Worm (Caenorhabditis elegans): ENCODE measurements around the gene fbxa-82.
A peak's percentile ranks its signal among the peaks of the same experiment; 100 is the strongest.

Gene fbxa-82

DNA sequence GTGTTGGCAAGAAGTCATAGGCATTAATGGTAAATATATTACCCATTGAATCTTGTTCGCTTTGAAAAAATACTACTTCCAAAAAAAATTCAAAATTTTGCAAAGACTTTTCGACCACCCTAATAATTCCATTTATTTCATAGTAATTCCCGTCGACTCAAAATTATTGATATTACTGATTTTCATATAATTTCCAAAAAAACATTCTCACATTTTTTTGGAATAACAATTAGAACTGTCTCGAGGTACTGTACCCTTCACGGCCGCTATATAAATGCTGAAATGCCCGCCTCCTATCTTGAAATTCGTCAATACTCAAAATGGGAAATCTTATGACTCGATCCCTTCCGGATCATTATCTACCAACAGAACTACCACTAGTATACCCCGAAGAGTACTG, 28.8 kb downstream of the fbxa-82 start, which contains the start of gene F14H8.4:
F14H8.4 (plus strand) TSS at position 301 of the 400 bp plus-strand sequence.
- TF ChIP-seq F10B5.3 (tag; optimal IDR thresholded peaks at IDR 0.05) (no peak), lin-38 (GFP tag; IDR thresholded peaks at IDR 0.05) (no peak), daf-12 (tag; optimal IDR thresholded peaks at IDR 0.05) (no peak), spr-3 (GFP tag; optimal IDR thresholded peaks at IDR 0.05) (no peak), ctbp-1 (GFP tag; IDR thresholded peaks at IDR 0.05) (no peak), ztf-11 (tag; optimal IDR thresholded peaks at IDR 0.05) (no peak), zfp-3 (GFP tag; conservative IDR thresholded peaks at IDR 0.05) (no peak), lin-13 (GFP tag; optimal IDR thresholded peaks at IDR 0.05) (no peak), aha-1 (tag) (no peak), lin-39 (tag; optimal IDR thresholded peaks at IDR 0.05) (no peak), dmd-9 (GFP tag; IDR thresholded peaks at IDR 0.05) (no peak), zag-1 (tag; optimal IDR thresholded peaks at IDR 0.05) (no peak), nhr-41 (GFP tag; IDR thresholded peaks at IDR 0.05) (no peak), lsy-2 (tag; optimal IDR thresholded peaks at IDR 0.05) (no peak)

DNA sequence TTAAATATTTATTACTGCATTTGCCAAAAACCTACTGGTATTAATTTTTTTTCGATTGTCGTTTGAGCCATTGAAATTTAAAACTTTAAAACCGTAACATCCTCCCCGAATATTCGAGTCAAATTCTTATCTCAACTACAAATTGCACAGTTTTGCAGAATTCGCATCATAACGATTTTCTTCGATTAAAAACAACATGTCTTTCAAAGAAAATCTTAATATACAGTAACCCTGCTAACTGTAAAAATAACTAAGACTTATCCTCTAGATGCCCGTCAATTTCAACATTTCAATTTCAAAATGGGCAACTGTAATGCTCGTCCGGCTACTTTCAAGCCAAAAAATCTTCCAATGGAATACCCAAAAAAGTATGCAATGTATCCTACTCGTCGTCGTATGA, 31.6 kb downstream of the fbxa-82 start, which contains the start of gene F14H8.5:
F14H8.5 (plus strand) TSS at position 301 of the 400 bp plus-strand sequence.
- TF ChIP-seq R02D3.7 (tag; optimal IDR thresholded peaks at IDR 0.05) (no peak), hlh-30 (tag; optimal IDR thresholded peaks at IDR 0.05; ENCODE audit: insufficient read depth) (no peak), attf-4 (tag; optimal IDR thresholded peaks at IDR 0.05) (no peak), dmd-9 (GFP tag; IDR thresholded peaks at IDR 0.05) (no peak), vab-7 (GFP tag; IDR thresholded peaks at IDR 0.05) (no peak), ceh-82 (tag; optimal IDR thresholded peaks at IDR 0.05) (no peak)

DNA sequence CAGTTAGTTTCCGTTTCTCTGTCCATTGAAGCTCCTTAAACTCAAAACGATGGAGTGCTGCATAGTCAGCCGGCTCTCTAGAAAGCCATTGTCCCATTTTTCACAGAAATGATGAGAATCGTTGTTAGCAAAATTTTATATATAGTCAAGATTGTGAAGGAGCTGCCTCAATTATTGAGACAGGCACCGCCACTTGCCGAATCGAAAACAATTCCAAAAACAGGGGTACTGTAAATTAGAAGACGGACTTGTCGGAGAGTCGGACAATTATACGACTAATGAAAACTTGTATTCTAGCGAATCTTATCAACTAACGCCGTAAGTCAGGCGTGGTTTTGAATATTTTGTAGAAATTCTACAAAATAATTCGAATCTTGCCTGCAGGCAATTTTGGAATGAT, 32.1 kb downstream of the fbxa-82 start, which contains the start of gene F14H8.2:
F14H8.2 (minus strand) TSS at position 101 of the 400 bp plus-strand sequence.
- TF ChIP-seq ztf-11 (tag; optimal IDR thresholded peaks at IDR 0.05) (no peak), lin-13 (GFP tag; optimal IDR thresholded peaks at IDR 0.05) (no peak)

ce11 chrV:15016795-15017429, 35.4 kb downstream of the fbxa-82 start:
- TF ChIP-seq snpc-1.2 (GFP tag; IDR thresholded peaks at IDR 0.05) = no peak
- TF ChIP-seq zag-1 (tag; optimal IDR thresholded peaks at IDR 0.05) = no peak
- peak; percentile 1 for TF ChIP-seq mxl-3 (GFP tag; optimal IDR thresholded peaks at IDR 0.05)
- TF ChIP-seq mdl-1 (tag; optimal IDR thresholded peaks at IDR 0.05) = peak in 1 of 2 experiments; percentile 1
- TF ChIP-seq nhr-6 (tag; optimal IDR thresholded peaks at IDR 0.05) = peak; percentile 33

ce11 chrV:15015799-15016198, 36.5 kb downstream of the fbxa-82 start:
- TF ChIP-seq hif-1 (tag; optimal IDR thresholded peaks at IDR 0.05) = peak in 1 of 2 experiments; percentile 25
- TF ChIP-seq aha-1 (tag) = peak; percentile 83
- no peak for TF ChIP-seq spr-1 (tag; optimal IDR thresholded peaks at IDR 0.05)

- no peak for TF ChIP-seq fkh-10 (GFP tag; optimal IDR thresholded peaks at IDR 0.05)
- TF ChIP-seq mep-1 (tag; optimal IDR thresholded peaks at IDR 0.05) = no peak
- no peak for TF ChIP-seq nhr-6 (tag; optimal IDR thresholded peaks at IDR 0.05)
- no peak for TF ChIP-seq madf-5 (GFP tag; IDR thresholded peaks at IDR 0.05)
- TF ChIP-seq fos-1 (tag; optimal IDR thresholded peaks at IDR 0.05) = no peak
- TF ChIP-seq daf-16 (GFP tag; optimal IDR thresholded peaks at IDR 0.05) = no peak
- TF ChIP-seq daf-16 (tag; optimal IDR thresholded peaks at IDR 0.05) = no peak
- no peak for TF ChIP-seq madf-9 (GFP tag; conservative IDR thresholded peaks at IDR 0.05)
- no peak for TF ChIP-seq Y5F2A.4 (GFP tag; optimal IDR thresholded peaks at IDR 0.05)
- TF ChIP-seq dmd-6 (GFP tag; IDR thresholded peaks at IDR 0.05) = no peak
- TF ChIP-seq nhr-10 (tag; optimal IDR thresholded peaks at IDR 0.05) = no peak
- no peak for TF ChIP-seq jun-1 (tag; optimal IDR thresholded peaks at IDR 0.05)
- TF ChIP-seq hlh-30 (tag; optimal IDR thresholded peaks at IDR 0.05; ENCODE audit: insufficient read depth) = no peak
- TF ChIP-seq lir-3 (tag; optimal IDR thresholded peaks at IDR 0.05) = no peak
- no peak for TF ChIP-seq set-16 (GFP tag; IDR thresholded peaks at IDR 0.05)
- TF ChIP-seq spr-3 (GFP tag; optimal IDR thresholded peaks at IDR 0.05) = no peak
- no peak for TF ChIP-seq rbr-2 (tag; optimal IDR thresholded peaks at IDR 0.05)
- no peak for TF ChIP-seq hlh-11 (tag; optimal IDR thresholded peaks at IDR 0.05)
- TF ChIP-seq tag-97 (GFP tag; IDR thresholded peaks at IDR 0.05) = no peak
- no peak for TF ChIP-seq lin-1 (GFP tag; IDR thresholded peaks at IDR 0.05)
- TF ChIP-seq saeg-2 (GFP tag; IDR thresholded peaks at IDR 0.05) = no peak
Observed at ce11 chrV:15014164-15014563, 38.2 kb downstream of the fbxa-82 start, which contains the start of gene obr-2. Gene obr-2 (minus strand): TSS chrV:15014264.

Measured in whole organism, L4 larva.